Worm (Caenorhabditis elegans) whole organism, L4 larva: ENCODE results near the gene Y67D8B.5.

Experiments
- D1046.2 ChIP-seq: fragments of 200-800 bp; sonication (Bioruptor generic); IDR thresholded peaks from 2 replicates; pipeline ENCODE4 v1.3.6; 2022; ENCODE audit warnings: missing genetic modification characterization, missing compliant biosample characterization
- F37D6.2 ChIP-seq: sonication (generic microtip); optimal IDR thresholded peaks from 2 replicates; lab custom pipeline; 2016; ENCODE audit warnings: mild to moderate bottlenecking, missing genetic modification characterization, missing compliant biosample characterization
- F44E2.7 ChIP-seq: fragments of 200-800 bp; sonication (Bioruptor generic); IDR thresholded peaks from 2 replicates; pipeline ENCODE4 v2.1.2; 2022; ENCODE audit warnings: missing genetic modification characterization, missing compliant biosample characterization
- F49E8.2 ChIP-seq: sonication (generic microtip); optimal IDR thresholded peaks from 2 replicates; lab custom pipeline; 2016; ENCODE audit warnings: missing compliant biosample characterization, mild to moderate bottlenecking, missing genetic modification characterization, borderline replicate concordance
- T26A8.4 ChIP-seq: fragments of 200-800 bp; sonication (Bioruptor generic); IDR thresholded peaks from 2 replicates; pipeline ENCODE4 v1.3.6; 2022; ENCODE audit warnings: missing genetic modification characterization, missing compliant biosample characterization
- Y48G9A.11 ChIP-seq: fragments of 200-800 bp; sonication (Bioruptor generic); IDR thresholded peaks from 2 replicates; pipeline ENCODE4 v1.3.6; 2022; ENCODE audit warnings: missing genetic modification reagents, missing genetic modification characterization, missing compliant biosample characterization
- ZK546.5 ChIP-seq, 2 experiments: sonication (generic microtip); optimal IDR thresholded peaks; 2 replicates each; lab custom pipeline; 2017; ENCODE audit warnings: missing biosample characterization in 2 of 2, missing genetic modification characterization in 2 of 2
- ama-1 ChIP-seq: fragments of 150-350 bp; optimal IDR thresholded peaks from 2 replicates; lab custom pipeline; 2014; ENCODE audit warnings: inconsistent platforms, mixed read lengths
- ceh-44 ChIP-seq: fragments of 200-800 bp; sonication (Bioruptor generic); IDR thresholded peaks from 2 replicates; pipeline ENCODE4 v1.3.6; 2022; ENCODE audit warnings: missing genetic modification reagents, missing genetic modification characterization, missing compliant biosample characterization
- lsy-2 ChIP-seq, 2 experiments: fragments of 150-350 bp in 1 of 2; sonication (generic microtip) in 1 of 2; optimal IDR thresholded peaks; 2 replicates each; lab custom pipeline; 2014 to 2017; ENCODE audit warnings: missing biosample characterization in 2 of 2, missing genetic modification characterization in 2 of 2
- mxl-3 ChIP-seq: fragments of 200-800 bp; sonication (Bioruptor generic); optimal IDR thresholded peaks from 2 replicates; lab custom pipeline; 2018; ENCODE audit warnings: mild to moderate bottlenecking, missing genetic modification characterization, missing compliant biosample characterization
- nhr-42 ChIP-seq: fragments of 200-800 bp; sonication (Bioruptor generic); IDR thresholded peaks from 2 replicates; pipeline ENCODE4 v1.3.6; 2022; ENCODE audit warnings: missing genetic modification characterization, missing compliant biosample characterization
- nhr-76 ChIP-seq: fragments of 150-350 bp; optimal IDR thresholded peaks from 2 replicates; lab custom pipeline; 2014; ENCODE audit warnings: missing biosample characterization, missing genetic modification characterization
- pqm-1 ChIP-seq: sonication (generic microtip); optimal IDR thresholded peaks from 2 replicates; lab custom pipeline; 2017; ENCODE audit warnings: missing biosample characterization, missing genetic modification characterization
- set-16 ChIP-seq: fragments of 200-800 bp; sonication (Bioruptor generic); IDR thresholded peaks from 2 replicates; pipeline ENCODE4 v1.3.6; 2022; ENCODE audit warnings: missing genetic modification reagents, missing genetic modification characterization, missing compliant biosample characterization
- snpc-1.2 ChIP-seq: fragments of 200-800 bp; sonication (Bioruptor generic); IDR thresholded peaks from 2 replicates; pipeline ENCODE4 v1.3.6; 2022; ENCODE audit warnings: missing genetic modification reagents, missing genetic modification characterization, missing compliant biosample characterization
- unc-130 ChIP-seq: sonication (generic microtip); optimal IDR thresholded peaks from 2 replicates; lab custom pipeline; 2016; ENCODE audit warnings: missing genetic modification reagents, missing genetic modification characterization, missing compliant biosample characterization
- unc-62 ChIP-seq, 3 experiments: fragments of 150-350 bp in 1 of 3; sonication (generic microtip); optimal IDR thresholded peaks in 2 of 3; peaks in 1 of 3; 1 replicate in 1 of 3; 2 replicates in 2 of 3; lab custom pipeline; 2014 to 2017; ENCODE audit warnings: missing biosample characterization in 3 of 3, missing genetic modification characterization in 3 of 3, missing genetic modification reagents in 3 of 3, missing genotype in 1 of 3
- vab-7 ChIP-seq: fragments of 200-800 bp; sonication (Bioruptor generic); IDR thresholded peaks from 2 replicates; pipeline ENCODE4 v1.3.6; 2022; ENCODE audit warnings: missing genetic modification reagents, missing genetic modification characterization, missing compliant biosample characterization
- zfp-3 ChIP-seq: fragments of 200-800 bp; sonication (Bioruptor generic); conservative IDR thresholded peaks from 2 replicates; pipeline ENCODE4 v1.3.6; 2022; ENCODE audit warnings: missing genetic modification reagents, missing genetic modification characterization, missing compliant biosample characterization

Gene Y67D8B.5

ce11 chrIV:3250020-3250419 is 47.9 kb downstream of the Y67D8B.5 start:
- TF ChIP-seq vab-7 (GFP tag; lab: Robert Waterston, UW) = no peak

DNA sequence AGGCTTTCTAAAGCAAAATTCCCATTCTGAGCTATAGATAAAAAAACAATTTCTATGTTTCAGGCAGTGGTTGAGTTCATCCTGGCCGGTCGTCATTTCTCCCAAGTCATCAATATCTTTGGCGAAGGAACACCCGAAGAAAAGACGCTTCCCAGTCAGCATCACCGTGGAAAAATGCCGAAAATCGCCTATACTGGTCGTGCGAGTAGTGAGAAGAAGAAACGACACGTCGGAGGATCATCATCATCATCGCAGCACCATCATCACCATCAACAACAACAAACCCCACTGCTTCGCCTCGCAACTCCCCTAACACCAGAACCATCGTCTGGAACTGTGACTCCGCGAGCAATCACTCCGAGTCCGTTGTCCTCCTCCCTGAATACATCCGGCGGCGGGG is 49.4 kb downstream of the Y67D8B.5 start:
- TF ChIP-seq ama-1 = no peak
- peak in 1 of 2 experiments; percentile 90 for TF ChIP-seq unc-62 (GFP tag; optimal IDR thresholded peaks at IDR 0.05 in 1 of 2; lab: Kevin White, UChicago)
- TF ChIP-seq unc-62 (tag; optimal IDR thresholded peaks at IDR 0.05; lab: Kevin White, UChicago) = no peak

DNA sequence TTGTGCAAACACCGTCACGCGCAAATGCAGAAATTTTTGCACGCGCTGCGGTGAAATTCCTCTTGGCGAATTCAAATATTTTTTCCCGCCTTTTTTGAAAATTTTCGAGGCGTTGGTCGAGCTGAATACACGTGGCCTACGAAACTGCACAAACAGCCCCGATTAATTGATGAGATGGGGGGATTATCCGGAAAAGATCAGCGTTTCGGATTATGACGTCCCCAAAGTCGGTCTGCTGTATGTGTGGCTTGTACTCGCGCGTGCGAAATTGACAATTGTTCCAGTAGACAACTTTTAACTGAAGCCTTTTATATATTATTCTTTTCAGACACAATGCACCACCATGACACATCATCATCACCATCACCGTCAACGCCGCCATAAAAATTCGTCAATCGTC is 49.9 kb downstream of the Y67D8B.5 start:
- no peak for TF ChIP-seq unc-130 (GFP tag; lab: Kevin White, UChicago)
- TF ChIP-seq lsy-2 (tag; optimal IDR thresholded peaks at IDR 0.05; lab: Kevin White, UChicago) = no peak
- no peak for TF ChIP-seq F44E2.7 (GFP tag; lab: Robert Waterston, UW)
- no peak for TF ChIP-seq set-16 (GFP tag; lab: Robert Waterston, UW)
- no peak for TF ChIP-seq Y48G9A.11 (GFP tag; lab: Robert Waterston, UW)
- TF ChIP-seq D1046.2 (GFP tag; lab: Robert Waterston, UW) = no peak
- TF ChIP-seq pqm-1 = no peak
- no peak for TF ChIP-seq snpc-1.2 (GFP tag; lab: Robert Waterston, UW)
- TF ChIP-seq nhr-42 (GFP tag; lab: Robert Waterston, UW) = no peak
- TF ChIP-seq T26A8.4 = no peak
- TF ChIP-seq ZK546.5 (tag; optimal IDR thresholded peaks at IDR 0.05; lab: Kevin White, UChicago) = no peak
- no peak for TF ChIP-seq mxl-3 (GFP tag; lab: Kevin White, UChicago)
- no peak for TF ChIP-seq zfp-3 (GFP tag; lab: Robert Waterston, UW)
- TF ChIP-seq F49E8.2 (tag; lab: Kevin White, UChicago) = no peak
- TF ChIP-seq nhr-76 (tag; lab: Kevin White, UChicago) = no peak
- no peak for TF ChIP-seq ceh-44 (GFP tag; lab: Robert Waterston, UW)
- no peak for TF ChIP-seq F37D6.2
